Worm (Caenorhabditis elegans) whole organism, late embryonic: Measurements from ENCODE around the gene R09D1.13.
A peak's percentile ranks its signal among the peaks of the same experiment; 100 is the strongest.

Experiments
- C08G9.2 ChIP-seq: sonication (generic microtip); optimal IDR thresholded peaks from 2 replicates; lab custom pipeline; 2016; ENCODE audit warnings: mild to moderate bottlenecking, missing genetic modification characterization, moderate library complexity, missing compliant biosample characterization
- K02D7.2 ChIP-seq: sonication (generic microtip); optimal IDR thresholded peaks from 2 replicates; lab custom pipeline; 2017; ENCODE audit warnings: mild to moderate bottlenecking, missing genetic modification characterization, missing compliant biosample characterization
- K09A11.1 ChIP-seq: sonication (generic microtip); optimal IDR thresholded peaks from 2 replicates; lab custom pipeline; 2017; ENCODE audit warnings: antibody characterized with exemption, mild to moderate bottlenecking, missing genetic modification characterization, missing compliant biosample characterization; ENCODE audit not compliant: insufficient read depth
- T23F11.4 ChIP-seq: fragments of 200-800 bp; sonication (Bioruptor generic); optimal IDR thresholded peaks from 2 replicates; lab custom pipeline; 2018; ENCODE audit warnings: mild to moderate bottlenecking, missing genetic modification characterization, missing compliant biosample characterization
- ahr-1 ChIP-seq: sonication (generic microtip); optimal IDR thresholded peaks from 2 replicates; lab custom pipeline; 2016; ENCODE audit warnings: missing genetic modification characterization, missing compliant biosample characterization
- ama-1 ChIP-seq: fragments of 150-350 bp; optimal IDR thresholded peaks from 2 replicates; lab custom pipeline; 2014
- ceh-14 ChIP-seq: sonication (generic microtip); optimal IDR thresholded peaks from 2 replicates; lab custom pipeline; 2016; ENCODE audit warnings: missing genotype, missing genetic modification characterization, missing compliant biosample characterization
- ceh-18 ChIP-seq: sonication (generic microtip); optimal IDR thresholded peaks from 2 replicates; lab custom pipeline; 2016; ENCODE audit warnings: missing genetic modification characterization, missing compliant biosample characterization
- ceh-2 ChIP-seq: sonication (generic microtip); optimal IDR thresholded peaks from 2 replicates; lab custom pipeline; 2016; ENCODE audit warnings: missing genotype, missing genetic modification characterization, missing compliant biosample characterization
- ceh-24 ChIP-seq: sonication (generic microtip); optimal IDR thresholded peaks from 2 replicates; lab custom pipeline; 2016; ENCODE audit warnings: mild to moderate bottlenecking, missing genetic modification characterization, missing compliant biosample characterization
- ceh-31 ChIP-seq: sonication (generic microtip); optimal IDR thresholded peaks from 2 replicates; lab custom pipeline; 2016; ENCODE audit warnings: missing genetic modification characterization, missing compliant biosample characterization
- ceh-48 ChIP-seq: sonication (generic microtip); optimal IDR thresholded peaks from 2 replicates; lab custom pipeline; 2016; ENCODE audit warnings: missing genetic modification characterization, inconsistent platforms, missing compliant biosample characterization
- ceh-6 ChIP-seq: fragments of 200-800 bp; sonication (Bioruptor generic); optimal IDR thresholded peaks from 2 replicates; lab custom pipeline; 2018; ENCODE audit warnings: mild to moderate bottlenecking, missing genetic modification characterization, missing compliant biosample characterization
- elt-2 ChIP-seq: sonication (generic microtip); optimal IDR thresholded peaks from 2 replicates; lab custom pipeline; 2016; ENCODE audit warnings: missing genetic modification reagents, missing genetic modification characterization, missing compliant biosample characterization
- elt-4 ChIP-seq: sonication (generic microtip); optimal IDR thresholded peaks from 2 replicates; lab custom pipeline; 2016; ENCODE audit warnings: missing genetic modification characterization, missing compliant biosample characterization
- eyg-1 ChIP-seq: sonication (generic microtip); optimal IDR thresholded peaks from 2 replicates; lab custom pipeline; 2016; ENCODE audit warnings: missing genotype, missing genetic modification characterization, missing compliant biosample characterization
- fkh-6 ChIP-seq: sonication (generic microtip); optimal IDR thresholded peaks from 2 replicates; lab custom pipeline; 2016; ENCODE audit warnings: missing genetic modification characterization, missing compliant biosample characterization
- hlh-30 ChIP-seq: sonication (generic microtip); optimal IDR thresholded peaks from 2 replicates; lab custom pipeline; 2017; ENCODE audit warnings: antibody characterized with exemption, missing genetic modification characterization, missing compliant biosample characterization; ENCODE audit not compliant: insufficient read depth
- lim-6 ChIP-seq: sonication (generic microtip); optimal IDR thresholded peaks from 2 replicates; lab custom pipeline; 2016; ENCODE audit warnings: missing genetic modification characterization, missing compliant biosample characterization
- madf-2 ChIP-seq: sonication (generic microtip); optimal IDR thresholded peaks from 2 replicates; lab custom pipeline; 2017; ENCODE audit warnings: missing genetic modification characterization, missing compliant biosample characterization
- mec-3 ChIP-seq: sonication (generic microtip); optimal IDR thresholded peaks from 2 replicates; lab custom pipeline; 2016; ENCODE audit warnings: borderline replicate concordance, missing genetic modification characterization, missing compliant biosample characterization
- nfya-1 ChIP-seq: sonication (generic microtip); optimal IDR thresholded peaks from 2 replicates; lab custom pipeline; 2017; ENCODE audit warnings: missing genetic modification characterization, mild to moderate bottlenecking, missing compliant biosample characterization, antibody characterized with exemption, moderate library complexity
- nhr-11 ChIP-seq: fragments of 150-350 bp; optimal IDR thresholded peaks from 2 replicates; lab custom pipeline; 2014; ENCODE audit warnings: missing biosample characterization, missing genetic modification characterization
- pat-9 ChIP-seq: fragments of 200-800 bp; sonication (Bioruptor generic); optimal IDR thresholded peaks from 2 replicates; lab custom pipeline; 2018; ENCODE audit warnings: mild to moderate bottlenecking, missing genetic modification characterization, moderate library complexity, missing compliant biosample characterization
- pha-4 ChIP-seq: fragments of 150-350 bp; optimal IDR thresholded peaks from 2 replicates; lab custom pipeline; 2018; ENCODE audit warnings: missing biosample characterization, missing genetic modification reagents, missing genetic modification characterization
- ref-2 ChIP-seq: sonication (generic microtip); optimal IDR thresholded peaks from 2 replicates; lab custom pipeline; 2016; ENCODE audit warnings: missing genetic modification characterization, missing compliant biosample characterization
- tbx-2 ChIP-seq: sonication (generic microtip); optimal IDR thresholded peaks from 2 replicates; lab custom pipeline; 2016; ENCODE audit warnings: missing genetic modification characterization, missing compliant biosample characterization
- tbx-7 ChIP-seq: sonication (generic microtip); optimal IDR thresholded peaks from 2 replicates; lab custom pipeline; 2016; ENCODE audit warnings: missing genotype, missing genetic modification characterization, missing compliant biosample characterization
- ttx-3 ChIP-seq: sonication (generic microtip); optimal IDR thresholded peaks from 2 replicates; lab custom pipeline; 2016; ENCODE audit warnings: missing genetic modification reagents, missing genetic modification characterization, missing compliant biosample characterization
- unc-3 ChIP-seq, 2 experiments: fragments of 200-800 bp in 1 of 2; sonication (Bioruptor generic) in 1 of 2; sonication (generic microtip) in 1 of 2; conservative IDR thresholded peaks in 1 of 2; optimal IDR thresholded peaks in 1 of 2; 2 replicates each; pipeline versions ENCODE4 v1.3.6 to Lab custom; 2016 to 2022; ENCODE audit warnings: missing compliant biosample characterization in 2 of 2, missing genetic modification characterization in 2 of 2, missing genetic modification reagents in 1 of 2
- unc-42 ChIP-seq: sonication (generic microtip); optimal IDR thresholded peaks from 2 replicates; lab custom pipeline; 2016; ENCODE audit warnings: missing genotype, missing genetic modification characterization, missing compliant biosample characterization
- unc-55 ChIP-seq: sonication (generic microtip); optimal IDR thresholded peaks from 2 replicates; lab custom pipeline; 2017; ENCODE audit warnings: missing biosample characterization, missing genetic modification reagents, missing genetic modification characterization
- unc-86 ChIP-seq: sonication (generic microtip); optimal IDR thresholded peaks from 2 replicates; lab custom pipeline; 2016; ENCODE audit warnings: missing genetic modification characterization, missing compliant biosample characterization
- ztf-16 ChIP-seq: sonication (generic microtip); optimal IDR thresholded peaks from 2 replicates; lab custom pipeline; 2017; ENCODE audit warnings: missing genetic modification characterization, missing compliant biosample characterization

Gene R09D1.13

DNA sequence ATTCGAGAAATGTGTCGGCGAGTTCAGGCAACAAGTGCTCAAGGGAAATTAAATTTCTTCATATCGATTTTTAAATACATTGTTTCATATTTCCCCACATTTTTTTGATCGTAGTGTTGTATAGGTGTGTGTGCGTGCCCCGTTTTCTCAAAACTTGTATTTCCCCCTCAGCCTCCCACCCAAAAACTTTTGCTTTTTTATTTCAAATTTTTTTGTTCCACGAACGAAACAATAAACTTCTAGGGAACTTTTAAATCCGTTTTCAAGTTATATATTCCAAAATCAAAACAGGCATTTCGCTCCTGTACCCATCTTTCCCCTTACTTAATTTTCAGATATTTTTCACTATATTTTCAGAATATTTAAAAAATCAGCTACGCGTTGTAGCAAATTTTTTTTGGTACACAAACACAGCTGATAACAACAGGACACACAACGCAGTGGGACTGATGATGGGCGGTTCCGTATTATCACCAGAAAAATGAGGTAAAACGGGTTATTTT is 27.2 kb downstream of the R09D1.13 start, which contains the start of the genes M176.4 and M176.16:
Gene M176.4, plus strand, starts transcription at position 301 of the 503 bp plus-strand sequence.
Gene M176.16, plus strand, starts transcription at position 453 of the 503 bp plus-strand sequence.
- TF ChIP-seq elt-2 (tag; lab: Kevin White, UChicago) (peak; percentile 22), pat-9 (tag; lab: Kevin White, UChicago) (no peak)

DNA sequence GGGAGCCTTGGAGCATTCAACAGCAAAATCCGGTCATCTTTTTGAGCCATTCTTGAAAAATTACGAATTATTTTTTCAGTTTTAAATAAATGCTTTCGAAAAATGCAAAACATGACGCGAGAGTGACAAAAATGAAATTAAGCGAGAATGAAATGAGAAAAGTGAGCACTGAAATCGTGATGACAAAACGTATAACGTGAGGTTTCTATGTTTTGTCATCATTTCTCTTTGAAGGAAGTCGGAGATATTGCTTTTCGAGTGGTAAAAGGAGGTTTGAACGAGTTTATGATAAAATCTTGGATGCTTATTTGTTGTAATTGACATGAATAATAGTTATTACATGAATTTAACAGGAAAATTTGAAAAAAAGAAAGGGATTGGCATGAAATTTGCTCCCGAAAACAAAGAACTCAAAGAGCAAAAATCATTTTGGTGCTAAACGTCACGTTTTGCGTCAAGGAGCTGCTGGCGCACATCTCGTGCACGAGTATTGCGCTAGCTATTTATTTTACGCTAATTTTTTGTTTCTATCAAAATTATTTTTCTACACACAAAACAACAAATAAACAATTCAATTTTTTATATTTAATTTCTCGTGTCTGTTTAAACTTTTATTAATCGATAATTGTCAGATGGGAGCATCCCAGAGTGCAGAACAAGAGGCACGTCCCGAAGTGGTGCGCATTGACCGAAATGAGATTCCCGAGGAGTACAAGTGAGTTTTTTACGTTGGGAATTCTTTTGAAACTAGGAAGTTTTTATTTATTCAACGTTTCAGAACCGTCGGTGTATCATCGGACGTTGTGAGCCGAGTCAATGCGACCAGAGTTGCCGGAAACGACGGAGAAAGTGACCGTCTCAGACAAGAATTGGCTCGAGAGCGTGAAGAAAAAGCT is 28.6 kb downstream of the R09D1.13 start, which contains the start of the genes gss-1 and chch-3:
Gene gss-1, minus strand, starts transcription at position 51 of the 896 bp plus-strand sequence.
Gene chch-3, plus strand, starts transcription at position 633 of the 896 bp plus-strand sequence.
- TF ChIP-seq hlh-30 (tag; lab: Kevin White, UChicago) (no peak), K02D7.2 (no peak), ama-1 (lab: Kevin White, UChicago) (no peak), ceh-2 (tag; lab: Kevin White, UChicago) (peak; percentile 16), unc-3 (GFP tag; conservative IDR thresholded peaks at IDR 0.05; lab: Robert Waterston, UW) (0 out of 2 replicates have a peak, but pooled peaks have one; percentile 14), unc-3 (tag; optimal IDR thresholded peaks at IDR 0.05; lab: Kevin White, UChicago) (no peak), unc-42 (tag; lab: Kevin White, UChicago) (peak; percentile 36), unc-86 (tag; lab: Kevin White, UChicago) (no peak), mec-3 (tag; lab: Kevin White, UChicago) (no peak), ceh-6 (no peak), ceh-31 (tag; lab: Kevin White, UChicago) (peak; percentile 12), tbx-2 (tag; lab: Kevin White, UChicago) (peak; percentile 3), ttx-3 (tag; lab: Kevin White, UChicago) (no peak), tbx-7 (tag; lab: Kevin White, UChicago) (no peak), pha-4 (tag; lab: Kevin White, UChicago) (no peak), lim-6 (tag; lab: Kevin White, UChicago) (no peak), ceh-24 (tag; lab: Kevin White, UChicago) (no peak), elt-2 (tag; lab: Kevin White, UChicago) (peak; percentile 25), madf-2 (tag; lab: Kevin White, UChicago) (no peak), nfya-1 (tag; lab: Kevin White, UChicago) (peak; percentile 45), ahr-1 (tag; lab: Kevin White, UChicago) (no peak), ceh-14 (tag; lab: Kevin White, UChicago) (peak; percentile 33), eyg-1 (tag; lab: Kevin White, UChicago) (no peak)

DNA sequence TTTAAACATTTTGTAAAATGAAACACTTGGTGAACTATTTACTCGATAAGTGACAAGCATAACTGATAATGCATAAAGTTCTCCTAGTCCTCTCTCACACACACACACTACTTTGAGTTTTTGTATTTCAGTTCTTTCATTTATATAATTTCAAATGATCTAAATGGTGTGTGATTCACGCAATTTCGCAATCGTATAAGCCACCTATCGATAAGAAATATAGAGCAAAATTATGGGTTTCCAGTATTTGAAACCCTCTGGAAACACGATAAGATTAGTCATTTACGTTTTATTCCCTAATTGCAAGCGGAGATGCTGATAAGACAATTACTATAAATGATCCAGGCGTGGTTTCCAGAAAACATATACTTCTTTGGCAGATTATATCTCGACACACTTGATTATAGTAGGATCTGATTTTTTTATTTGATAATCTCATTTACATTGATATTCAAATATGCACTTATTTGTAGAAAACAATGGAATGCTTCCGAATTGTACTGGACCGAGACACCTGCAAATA is 33.1 kb downstream of the R09D1.13 start, which contains the start of gene arrd-3:
Gene arrd-3, plus strand, starts transcription at position 473 of the 523 bp plus-strand sequence.
- no peak for TF ChIP-seq tbx-2 (tag; lab: Kevin White, UChicago)
- no peak for TF ChIP-seq madf-2 (tag; lab: Kevin White, UChicago)
- TF ChIP-seq fkh-6 (tag; lab: Kevin White, UChicago) = no peak
- TF ChIP-seq unc-55 (GFP tag; lab: Kevin White, UChicago) = no peak
- no peak for TF ChIP-seq ceh-18
- TF ChIP-seq ref-2 (tag; lab: Kevin White, UChicago) = no peak
- TF ChIP-seq C08G9.2 (tag; lab: Kevin White, UChicago) = no peak
- TF ChIP-seq ceh-48 (tag; lab: Kevin White, UChicago) = no peak
- TF ChIP-seq K09A11.1 (tag; lab: Kevin White, UChicago) = no peak
- no peak for TF ChIP-seq nhr-11 (tag; lab: Kevin White, UChicago)
- no peak for TF ChIP-seq elt-4 (tag; lab: Kevin White, UChicago)
- no peak for TF ChIP-seq unc-86 (tag; lab: Kevin White, UChicago)
- TF ChIP-seq T23F11.4 (GFP tag; lab: Kevin White, UChicago) = no peak
- TF ChIP-seq ztf-16 (tag; lab: Kevin White, UChicago) = no peak
